Worm (Caenorhabditis elegans) whole organism, L4 larva: Measurements from ENCODE around the gene srd-50.

ENCODE experiments used
- F26F4.8 ChIP-seq: fragments of 200-800 bp; sonication (Bioruptor generic); conservative IDR thresholded peaks from 2 replicates; pipeline ENCODE4 v1.3.6; 2022; ENCODE audit warnings: missing genetic modification characterization, missing compliant biosample characterization
- F37D6.2 ChIP-seq: sonication (generic microtip); optimal IDR thresholded peaks from 2 replicates; lab custom pipeline; 2016; ENCODE audit warnings: mild to moderate bottlenecking, missing genetic modification characterization, missing compliant biosample characterization
- T20F7.1 ChIP-seq: fragments of 200-800 bp; sonication (Bioruptor generic); optimal IDR thresholded peaks from 2 replicates; lab custom pipeline; 2018; ENCODE audit warnings: mild to moderate bottlenecking, missing genetic modification characterization, missing compliant biosample characterization
- T26A8.4 ChIP-seq: fragments of 200-800 bp; sonication (Bioruptor generic); IDR thresholded peaks from 2 replicates; pipeline ENCODE4 v1.3.6; 2022; ENCODE audit warnings: missing genetic modification characterization, missing compliant biosample characterization
- Y105C5A.15 ChIP-seq: fragments of 200-800 bp; sonication (Bioruptor generic); IDR thresholded peaks from 2 replicates; pipeline ENCODE4 v1.3.6; 2022; ENCODE audit warnings: missing genetic modification characterization, missing compliant biosample characterization
- Y75B8A.6 ChIP-seq: fragments of 200-800 bp; sonication (Bioruptor generic); IDR thresholded peaks from 2 replicates; pipeline ENCODE4 v1.3.6; 2022; ENCODE audit warnings: missing genetic modification reagents, missing genetic modification characterization, missing compliant biosample characterization
- aha-1 ChIP-seq: fragments of 150-350 bp; peaks from one replicate; lab custom pipeline; 2014; ENCODE audit warnings: missing biosample characterization, missing genetic modification characterization
- aly-2 ChIP-seq: sonication (generic microtip); optimal IDR thresholded peaks from 2 replicates; lab custom pipeline; 2018; ENCODE audit warnings: missing biosample characterization, missing genetic modification characterization
- ama-1 ChIP-seq: fragments of 150-350 bp; optimal IDR thresholded peaks from 2 replicates; lab custom pipeline; 2014; ENCODE audit warnings: inconsistent platforms, mixed read lengths
- attf-4 ChIP-seq: sonication (generic microtip); optimal IDR thresholded peaks from 3 replicates; lab custom pipeline; 2017; ENCODE audit warnings: missing biosample characterization, missing genetic modification characterization
- ceh-20 ChIP-seq: fragments of 200-800 bp; sonication (Bioruptor generic); IDR thresholded peaks from 2 replicates; pipeline ENCODE4 v1.3.6; 2022; ENCODE audit warnings: missing genetic modification reagents, missing genetic modification characterization, missing compliant biosample characterization
- ceh-28 ChIP-seq: fragments of 150-350 bp; optimal IDR thresholded peaks from 2 replicates; lab custom pipeline; 2014; ENCODE audit warnings: missing biosample characterization, missing genetic modification reagents, missing genetic modification characterization
- ceh-62 ChIP-seq: sonication (generic microtip); optimal IDR thresholded peaks from 2 replicates; lab custom pipeline; 2017; ENCODE audit warnings: missing biosample characterization, missing genetic modification characterization
- ceh-82 ChIP-seq: sonication (generic microtip); optimal IDR thresholded peaks from 2 replicates; lab custom pipeline; 2017; ENCODE audit warnings: missing biosample characterization, missing genetic modification characterization
- cey-2 ChIP-seq: sonication (generic microtip); optimal IDR thresholded peaks from 3 replicates; lab custom pipeline; 2017; ENCODE audit warnings: missing genetic modification characterization, mild to moderate bottlenecking, missing compliant biosample characterization, antibody characterized with exemption, borderline replicate concordance; ENCODE audit not compliant: insufficient read depth
- ctbp-1 ChIP-seq: fragments of 200-800 bp; sonication (Bioruptor generic); IDR thresholded peaks from 2 replicates; pipeline ENCODE4 v1.3.6; 2022; ENCODE audit warnings: missing genetic modification reagents, missing genetic modification characterization, missing compliant biosample characterization
- dmd-6 ChIP-seq: fragments of 200-800 bp; sonication (Bioruptor generic); IDR thresholded peaks from 2 replicates; pipeline ENCODE4 v1.3.6; 2022; ENCODE audit warnings: missing genetic modification reagents, missing genetic modification characterization, missing compliant biosample characterization
- egl-43 ChIP-seq: fragments of 200-800 bp; sonication (Bioruptor generic); IDR thresholded peaks from 2 replicates; pipeline ENCODE4 v1.3.6; 2022; ENCODE audit warnings: missing genetic modification reagents, missing genetic modification characterization, missing compliant biosample characterization
- hlh-30 ChIP-seq: sonication (generic microtip); optimal IDR thresholded peaks from 2 replicates; lab custom pipeline; 2017; ENCODE audit warnings: antibody characterized with exemption, mild to moderate bottlenecking, missing genetic modification characterization, missing compliant biosample characterization; ENCODE audit not compliant: insufficient read depth
- hmg-1.1 ChIP-seq: fragments of 200-800 bp; sonication (Bioruptor generic); IDR thresholded peaks from 2 replicates; pipeline ENCODE4 v1.3.6; 2022; ENCODE audit warnings: missing genetic modification reagents, missing genetic modification characterization, missing compliant biosample characterization
- lim-7 ChIP-seq: fragments of 200-800 bp; sonication (Bioruptor generic); IDR thresholded peaks from 2 replicates; pipeline ENCODE4 v1.3.6; 2022; ENCODE audit warnings: missing genetic modification characterization, missing compliant biosample characterization
- lin-13 ChIP-seq: fragments of 150-350 bp; optimal IDR thresholded peaks from 2 replicates; lab custom pipeline; 2014; ENCODE audit warnings: missing biosample characterization, missing genetic modification reagents, missing genetic modification characterization
- lsy-2 ChIP-seq, 2 experiments: fragments of 150-350 bp in 1 of 2; sonication (generic microtip) in 1 of 2; optimal IDR thresholded peaks; 2 replicates each; lab custom pipeline; 2014 to 2017; ENCODE audit warnings: missing biosample characterization in 2 of 2, missing genetic modification characterization in 2 of 2
- mep-1 ChIP-seq: fragments of 150-350 bp; sonication (generic microtip); optimal IDR thresholded peaks from 3 replicates; lab custom pipeline; 2014; ENCODE audit warnings: missing biosample characterization, missing genetic modification characterization
- mxl-2 ChIP-seq: fragments of 200-800 bp; sonication (Bioruptor generic); conservative IDR thresholded peaks from 2 replicates; pipeline ENCODE4 v1.3.6; 2022; ENCODE audit warnings: missing genetic modification reagents, missing genetic modification characterization, missing compliant biosample characterization
- mxl-3 ChIP-seq: fragments of 200-800 bp; sonication (Bioruptor generic); optimal IDR thresholded peaks from 2 replicates; lab custom pipeline; 2018; ENCODE audit warnings: mild to moderate bottlenecking, missing genetic modification characterization, missing compliant biosample characterization
- nhr-102 ChIP-seq: sonication (generic microtip); optimal IDR thresholded peaks from 2 replicates; lab custom pipeline; 2016; ENCODE audit warnings: mild to moderate bottlenecking, missing genetic modification characterization, moderate library complexity, missing compliant biosample characterization
- nhr-111 ChIP-seq: fragments of 200-800 bp; sonication (Bioruptor generic); optimal IDR thresholded peaks from 2 replicates; lab custom pipeline; 2018; ENCODE audit warnings: mild to moderate bottlenecking, missing genetic modification characterization, missing compliant biosample characterization
- nhr-237 ChIP-seq: sonication (generic microtip); optimal IDR thresholded peaks from 2 replicates; lab custom pipeline; 2017; ENCODE audit warnings: missing biosample characterization, missing genetic modification characterization
- nhr-28 ChIP-seq: fragments of 150-350 bp; optimal IDR thresholded peaks from 2 replicates; lab custom pipeline; 2014; ENCODE audit warnings: missing biosample characterization, missing genetic modification characterization
- nhr-41 ChIP-seq: fragments of 200-800 bp; sonication (Bioruptor generic); IDR thresholded peaks from 2 replicates; pipeline ENCODE4 v1.3.6; 2022; ENCODE audit warnings: missing genetic modification reagents, missing genetic modification characterization, missing compliant biosample characterization
- nhr-42 ChIP-seq: fragments of 200-800 bp; sonication (Bioruptor generic); IDR thresholded peaks from 2 replicates; pipeline ENCODE4 v1.3.6; 2022; ENCODE audit warnings: missing genetic modification characterization, missing compliant biosample characterization
- nhr-48 ChIP-seq: sonication (generic microtip); optimal IDR thresholded peaks from 2 replicates; lab custom pipeline; 2016; ENCODE audit warnings: mild to moderate bottlenecking, missing genetic modification characterization, missing compliant biosample characterization
- nhr-6 ChIP-seq: fragments of 150-350 bp; optimal IDR thresholded peaks from 2 replicates; lab custom pipeline; 2014; ENCODE audit warnings: missing biosample characterization, missing genetic modification characterization
- pha-4 ChIP-seq, 2 experiments: fragments of 150-350 bp in 1 of 2; fragments of 200-800 bp in 1 of 2; sonication (Bioruptor generic) in 1 of 2; IDR thresholded peaks in 1 of 2; optimal IDR thresholded peaks in 1 of 2; 2 replicates each; pipeline versions ENCODE4 v1.3.6 to Lab custom; 2014 to 2022; ENCODE audit warnings: missing genetic modification characterization in 2 of 2, missing genetic modification reagents in 2 of 2, missing biosample characterization in 1 of 2, missing compliant biosample characterization in 1 of 2
- php-3 ChIP-seq: fragments of 200-800 bp; sonication (Bioruptor generic); IDR thresholded peaks from 2 replicates; pipeline ENCODE4 v1.3.6; 2022; ENCODE audit warnings: missing genetic modification reagents, missing genetic modification characterization, missing compliant biosample characterization
- pqm-1 ChIP-seq: sonication (generic microtip); optimal IDR thresholded peaks from 2 replicates; lab custom pipeline; 2017; ENCODE audit warnings: missing biosample characterization, missing genetic modification characterization
- saeg-2 ChIP-seq: fragments of 200-800 bp; sonication (Bioruptor generic); IDR thresholded peaks from 2 replicates; pipeline ENCODE4 v1.3.6; 2022; ENCODE audit warnings: missing genetic modification reagents, missing genetic modification characterization, missing compliant biosample characterization
- tag-97 ChIP-seq: fragments of 200-800 bp; sonication (Bioruptor generic); IDR thresholded peaks from 2 replicates; pipeline ENCODE4 v1.3.6; 2022; ENCODE audit warnings: missing genetic modification characterization, missing compliant biosample characterization
- tra-1 ChIP-seq: fragments of 200-800 bp; sonication (Bioruptor generic); IDR thresholded peaks from 2 replicates; pipeline ENCODE4 v1.3.6; 2022; ENCODE audit warnings: missing genetic modification reagents, missing genetic modification characterization, missing compliant biosample characterization
- unc-62 ChIP-seq, 3 experiments: fragments of 150-350 bp in 1 of 3; sonication (generic microtip); optimal IDR thresholded peaks in 2 of 3; peaks in 1 of 3; 1 replicate in 1 of 3; 2 replicates in 2 of 3; lab custom pipeline; 2014 to 2017; ENCODE audit warnings: missing biosample characterization in 3 of 3, missing genetic modification characterization in 3 of 3, missing genetic modification reagents in 3 of 3, missing genotype in 1 of 3
- vab-7 ChIP-seq: fragments of 200-800 bp; sonication (Bioruptor generic); IDR thresholded peaks from 2 replicates; pipeline ENCODE4 v1.3.6; 2022; ENCODE audit warnings: missing genetic modification reagents, missing genetic modification characterization, missing compliant biosample characterization
- zag-1 ChIP-seq: fragments of 150-350 bp; optimal IDR thresholded peaks from 2 replicates; lab custom pipeline; 2014; ENCODE audit warnings: missing biosample characterization, missing genetic modification characterization
- ztf-7 ChIP-seq: fragments of 150-350 bp; optimal IDR thresholded peaks from 2 replicates; lab custom pipeline; 2014; ENCODE audit warnings: missing biosample characterization, missing genetic modification characterization

The srd-50 gene

DNA sequence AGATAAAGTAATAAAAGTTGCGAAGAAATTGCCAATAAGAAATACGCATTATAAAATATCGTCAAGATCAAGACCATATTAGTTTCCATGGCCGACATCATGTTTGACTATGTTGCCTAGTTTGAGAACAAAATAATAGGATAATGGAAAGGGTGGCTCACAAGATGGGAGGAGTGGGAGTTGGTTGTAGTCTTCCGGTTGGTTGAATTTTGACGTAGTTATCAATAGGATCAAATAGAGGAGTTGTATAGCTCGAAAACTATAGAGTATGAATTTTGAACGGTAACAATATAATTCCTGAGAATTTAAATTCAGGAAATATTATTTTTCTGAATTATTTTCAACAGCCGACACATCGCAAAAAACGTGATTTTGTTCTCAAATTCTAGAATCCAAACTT is at the start of gene srd-50:
Gene srd-50 (minus strand): TSS at position 101 of the 400 bp plus-strand sequence.
- TF ChIP-seq aha-1 (tag; lab: Kevin White, UChicago) (peak; percentile 66), attf-4 (no peak), tag-97 (no peak), F26F4.8 (GFP tag; lab: Robert Waterston, UW) (no peak), ztf-7 (tag; lab: Kevin White, UChicago) (no peak)
- TF ChIP-seq, all 104 proteins: peak for 1

DNA sequence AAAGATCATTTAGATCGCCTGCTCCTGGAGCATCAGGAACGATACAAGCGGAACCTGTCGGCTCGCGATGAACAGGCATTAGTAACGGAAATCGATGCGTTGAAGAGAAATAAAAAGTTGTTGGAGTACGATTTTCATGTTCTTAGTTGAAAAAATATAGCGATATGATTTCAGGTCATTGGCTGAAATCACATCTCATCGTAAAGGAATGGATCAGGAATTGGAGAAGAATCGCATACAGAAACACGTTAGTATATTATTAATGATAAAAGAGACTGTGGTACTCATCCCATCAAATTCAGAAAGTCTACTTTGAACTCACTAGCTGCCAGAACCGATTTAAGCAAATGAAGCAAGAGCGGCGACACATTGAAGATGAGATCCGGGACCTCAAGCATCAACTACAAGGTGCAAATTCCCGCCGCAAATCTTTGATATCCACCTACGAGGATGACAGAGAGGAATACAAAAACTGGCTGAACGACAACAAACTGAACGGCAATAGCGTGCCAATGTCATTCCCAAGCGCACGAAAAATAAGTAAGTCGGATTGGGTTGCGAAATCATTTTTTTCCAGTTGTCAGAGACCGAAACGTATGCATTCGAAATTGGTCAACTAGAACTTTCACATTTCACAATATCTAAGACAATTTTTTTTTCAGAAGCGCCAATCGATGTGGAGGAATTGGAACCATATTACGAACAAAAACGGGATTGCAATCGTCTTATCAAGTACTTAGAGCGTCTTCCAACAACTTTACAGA is 48.6 kb upstream of the srd-50 start:
- TF ChIP-seq unc-62 (GFP tag; optimal IDR thresholded peaks at IDR 0.05 in 1 of 2; lab: Kevin White, UChicago) (peak in 1 of 2 experiments; percentile 92), unc-62 (tag; optimal IDR thresholded peaks at IDR 0.05; lab: Kevin White, UChicago) (no peak), zag-1 (tag; lab: Kevin White, UChicago) (no peak)

DNA sequence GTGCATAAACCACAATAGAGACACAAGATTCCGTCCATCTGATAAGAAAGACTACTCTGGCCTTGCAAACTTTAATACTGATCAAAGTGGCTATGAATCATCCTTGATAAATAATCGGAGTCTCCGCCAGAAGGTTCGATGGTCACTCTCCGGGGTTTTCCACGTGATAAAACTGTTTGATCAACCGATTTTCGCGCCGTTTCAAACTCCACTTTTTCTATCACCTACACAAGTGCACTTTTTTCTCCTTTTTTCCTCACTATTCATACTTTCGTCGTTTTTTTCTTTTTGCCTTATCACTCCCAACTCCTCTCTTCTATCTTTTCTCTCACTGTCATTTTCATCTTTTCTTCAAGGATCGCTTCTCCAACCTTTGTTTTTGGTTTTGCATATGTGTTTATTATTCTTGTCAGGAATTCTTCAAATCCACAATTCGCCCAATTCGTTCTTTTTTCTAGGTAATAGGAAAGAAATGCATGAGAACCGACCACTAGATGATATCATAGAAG is 47.1 kb upstream of the srd-50 start, which contains the start of gene F18H3.4:
Gene F18H3.4 (plus strand): TSS at position 459 of the 509 bp plus-strand sequence.
- TF ChIP-seq mep-1 (tag; lab: Kevin White, UChicago) (peak; percentile 66), ceh-20 (0 out of 2 replicates have a peak, but pooled peaks have one; percentile 44), nhr-102 (tag; lab: Kevin White, UChicago) (peak; percentile 96), T20F7.1 (GFP tag; lab: Kevin White, UChicago) (peak; percentile 40), tra-1 (GFP tag; lab: Robert Waterston, UW) (peak; percentile 62), ceh-28 (no peak), hlh-30 (tag; lab: Kevin White, UChicago) (peak; percentile 75), nhr-42 (GFP tag; lab: Robert Waterston, UW) (peak; percentile 25; the same call in 1 of the 2 replicates), aly-2 (tag; lab: Kevin White, UChicago) (no peak), cey-2 (tag; lab: Kevin White, UChicago) (no peak), saeg-2 (GFP tag; lab: Robert Waterston, UW) (peak; percentile 68; the same call in 1 of the 2 replicates), F37D6.2 (tag; lab: Kevin White, UChicago) (no peak), egl-43 (GFP tag; lab: Robert Waterston, UW) (no peak), ceh-82 (tag; lab: Kevin White, UChicago) (no peak), T26A8.4 (GFP tag; lab: Robert Waterston, UW) (peak; percentile 46; the same call in 1 of the 2 replicates), lim-7 (GFP tag; lab: Robert Waterston, UW) (no peak), zag-1 (tag; lab: Kevin White, UChicago) (no peak), Y75B8A.6 (GFP tag; lab: Robert Waterston, UW) (no peak), ctbp-1 (GFP tag; lab: Robert Waterston, UW) (no peak), lsy-2 (tag; optimal IDR thresholded peaks at IDR 0.05; lab: Kevin White, UChicago) (peak in 1 of 2 experiments; percentile 60), pha-4 (GFP tag; IDR thresholded peaks at IDR 0.05; lab: Robert Waterston, UW) (0 out of 2 replicates have a peak, but pooled peaks have one; percentile 20), pha-4 (tag; optimal IDR thresholded peaks at IDR 0.05; lab: Kevin White, UChicago) (peak; percentile 30), lin-13 (no peak), nhr-41 (GFP tag; lab: Robert Waterston, UW) (peak; percentile 46; the same call in 1 of the 2 replicates), dmd-6 (GFP tag; lab: Robert Waterston, UW) (peak; percentile 97), nhr-48 (peak; percentile 91), ceh-62 (no peak), pqm-1 (peak; percentile 61), hmg-1.1 (0 out of 2 replicates have a peak, but pooled peaks have one; percentile 19), php-3 (GFP tag; lab: Robert Waterston, UW) (peak; percentile 95), unc-62 (GFP tag; optimal IDR thresholded peaks at IDR 0.05 in 1 of 2; lab: Kevin White, UChicago) (peak in 1 of 2 experiments; percentile 72), unc-62 (tag; optimal IDR thresholded peaks at IDR 0.05; lab: Kevin White, UChicago) (no peak), vab-7 (no peak), Y105C5A.15 (no peak), mxl-3 (GFP tag; lab: Kevin White, UChicago) (peak; percentile 48), nhr-111 (no peak), nhr-28 (tag; lab: Kevin White, UChicago) (peak; percentile 91), nhr-6 (peak; percentile 39), mxl-2 (no peak), nhr-237 (tag; lab: Kevin White, UChicago) (no peak), ama-1 (no peak)
